Worm (Caenorhabditis elegans) whole organism, L4 larva: Measurements from ENCODE around the gene T02C12.5.

ENCODE experiments used
- D1046.2 ChIP-seq: fragments of 200-800 bp; sonication (Bioruptor generic); IDR thresholded peaks from 2 replicates; pipeline ENCODE4 v1.3.6; 2022; ENCODE audit warnings: missing genetic modification characterization, missing compliant biosample characterization
- F10B5.3 ChIP-seq: sonication (generic microtip); optimal IDR thresholded peaks from 2 replicates; lab custom pipeline; 2016; ENCODE audit warnings: mild to moderate bottlenecking, missing genetic modification characterization, missing compliant biosample characterization
- F26F4.8 ChIP-seq: fragments of 200-800 bp; sonication (Bioruptor generic); conservative IDR thresholded peaks from 2 replicates; pipeline ENCODE4 v1.3.6; 2022; ENCODE audit warnings: missing genetic modification characterization, missing compliant biosample characterization
- F37D6.2 ChIP-seq: sonication (generic microtip); optimal IDR thresholded peaks from 2 replicates; lab custom pipeline; 2016; ENCODE audit warnings: mild to moderate bottlenecking, missing genetic modification characterization, missing compliant biosample characterization
- F44E2.7 ChIP-seq: fragments of 200-800 bp; sonication (Bioruptor generic); IDR thresholded peaks from 2 replicates; pipeline ENCODE4 v2.1.2; 2022; ENCODE audit warnings: missing genetic modification characterization, missing compliant biosample characterization
- T20F7.1 ChIP-seq: fragments of 200-800 bp; sonication (Bioruptor generic); optimal IDR thresholded peaks from 2 replicates; lab custom pipeline; 2018; ENCODE audit warnings: mild to moderate bottlenecking, missing genetic modification characterization, missing compliant biosample characterization
- T26A8.4 ChIP-seq: fragments of 200-800 bp; sonication (Bioruptor generic); IDR thresholded peaks from 2 replicates; pipeline ENCODE4 v1.3.6; 2022; ENCODE audit warnings: missing genetic modification characterization, missing compliant biosample characterization
- Y105C5A.15 ChIP-seq: fragments of 200-800 bp; sonication (Bioruptor generic); IDR thresholded peaks from 2 replicates; pipeline ENCODE4 v1.3.6; 2022; ENCODE audit warnings: missing genetic modification characterization, missing compliant biosample characterization
- ceh-20 ChIP-seq: fragments of 200-800 bp; sonication (Bioruptor generic); IDR thresholded peaks from 2 replicates; pipeline ENCODE4 v1.3.6; 2022; ENCODE audit warnings: missing genetic modification reagents, missing genetic modification characterization, missing compliant biosample characterization
- ceh-32 ChIP-seq: sonication (generic microtip); optimal IDR thresholded peaks from 2 replicates; lab custom pipeline; 2016; ENCODE audit warnings: mild to moderate bottlenecking, missing genetic modification characterization, missing compliant biosample characterization; ENCODE audit not compliant: poor library complexity
- ctbp-1 ChIP-seq: fragments of 200-800 bp; sonication (Bioruptor generic); IDR thresholded peaks from 2 replicates; pipeline ENCODE4 v1.3.6; 2022; ENCODE audit warnings: missing genetic modification reagents, missing genetic modification characterization, missing compliant biosample characterization
- daf-12 ChIP-seq: fragments of 150-350 bp; optimal IDR thresholded peaks from 2 replicates; lab custom pipeline; 2014; ENCODE audit warnings: missing biosample characterization, missing genetic modification reagents, missing genetic modification characterization
- daf-19 ChIP-seq: fragments of 200-800 bp; sonication (Bioruptor generic); conservative IDR thresholded peaks from 2 replicates; pipeline ENCODE4 v1.3.6; 2022; ENCODE audit warnings: missing genetic modification characterization, missing compliant biosample characterization
- daf-8 ChIP-seq: fragments of 200-800 bp; sonication (Bioruptor generic); IDR thresholded peaks from 2 replicates; pipeline ENCODE4 v1.3.6; 2022; ENCODE audit warnings: missing genetic modification characterization, missing compliant biosample characterization
- dmd-9 ChIP-seq: fragments of 200-800 bp; sonication (Bioruptor generic); IDR thresholded peaks from 2 replicates; pipeline ENCODE4 v1.3.6; 2022; ENCODE audit warnings: missing genetic modification reagents, missing genetic modification characterization, missing compliant biosample characterization
- dpl-1 ChIP-seq: fragments of 150-350 bp; optimal IDR thresholded peaks from 2 replicates; lab custom pipeline; 2014; ENCODE audit warnings: missing biosample characterization, missing genetic modification reagents, missing genetic modification characterization
- duxl-1 ChIP-seq: sonication (generic microtip); optimal IDR thresholded peaks from 2 replicates; lab custom pipeline; 2016; ENCODE audit warnings: mild to moderate bottlenecking, missing genetic modification characterization, moderate library complexity, missing compliant biosample characterization; ENCODE audit not compliant: poor library complexity
- dve-1 ChIP-seq: sonication (generic microtip); optimal IDR thresholded peaks from 2 replicates; lab custom pipeline; 2017; ENCODE audit warnings: antibody characterized with exemption, mild to moderate bottlenecking, missing genetic modification characterization, missing compliant biosample characterization; ENCODE audit not compliant: insufficient read depth
- fkh-10 ChIP-seq: fragments of 150-350 bp; optimal IDR thresholded peaks from 2 replicates; lab custom pipeline; 2014; ENCODE audit warnings: missing biosample characterization, missing genetic modification reagents, missing genetic modification characterization
- fos-1 ChIP-seq: fragments of 150-350 bp; optimal IDR thresholded peaks from 2 replicates; lab custom pipeline; 2014; ENCODE audit warnings: missing biosample characterization, missing genetic modification characterization
- gei-8 ChIP-seq: fragments of 200-800 bp; sonication (Bioruptor generic); optimal IDR thresholded peaks from 2 replicates; lab custom pipeline; 2018; ENCODE audit warnings: mild to moderate bottlenecking, missing genetic modification characterization, missing compliant biosample characterization
- hlh-11 ChIP-seq: fragments of 200-800 bp; sonication (Bioruptor generic); optimal IDR thresholded peaks from 2 replicates; lab custom pipeline; 2018; ENCODE audit warnings: mild to moderate bottlenecking, missing genetic modification characterization, missing compliant biosample characterization
- hmg-1.1 ChIP-seq: fragments of 200-800 bp; sonication (Bioruptor generic); IDR thresholded peaks from 2 replicates; pipeline ENCODE4 v1.3.6; 2022; ENCODE audit warnings: missing genetic modification reagents, missing genetic modification characterization, missing compliant biosample characterization
- jun-1 ChIP-seq: fragments of 150-350 bp; optimal IDR thresholded peaks from 2 replicates; lab custom pipeline; 2014; ENCODE audit warnings: missing biosample characterization, missing genetic modification reagents, missing genetic modification characterization
- lin-13 ChIP-seq: fragments of 150-350 bp; optimal IDR thresholded peaks from 2 replicates; lab custom pipeline; 2014; ENCODE audit warnings: missing biosample characterization, missing genetic modification reagents, missing genetic modification characterization
- lin-15B ChIP-seq: fragments of 150-350 bp; sonication (generic microtip); optimal IDR thresholded peaks from 3 replicates; lab custom pipeline; 2014; ENCODE audit warnings: missing biosample characterization, missing genetic modification characterization
- lir-3 ChIP-seq: sonication (generic microtip); optimal IDR thresholded peaks from 2 replicates; lab custom pipeline; 2016; ENCODE audit warnings: mild to moderate bottlenecking, missing genetic modification characterization, missing compliant biosample characterization
- madf-5 ChIP-seq, 2 experiments: fragments of 200-800 bp; sonication (Bioruptor generic); IDR thresholded peaks; 2 replicates each; pipeline ENCODE4 v1.3.6; 2022; ENCODE audit warnings: missing compliant biosample characterization in 2 of 2, missing genetic modification characterization in 2 of 2
- mes-2 ChIP-seq: sonication (generic microtip); optimal IDR thresholded peaks from 2 replicates; lab custom pipeline; 2016; ENCODE audit warnings: missing genotype, mild to moderate bottlenecking, missing genetic modification characterization, missing compliant biosample characterization; ENCODE audit not compliant: poor library complexity, severe bottlenecking
- mxl-2 ChIP-seq: fragments of 200-800 bp; sonication (Bioruptor generic); conservative IDR thresholded peaks from 2 replicates; pipeline ENCODE4 v1.3.6; 2022; ENCODE audit warnings: missing genetic modification reagents, missing genetic modification characterization, missing compliant biosample characterization
- mxl-3 ChIP-seq: fragments of 200-800 bp; sonication (Bioruptor generic); optimal IDR thresholded peaks from 2 replicates; lab custom pipeline; 2018; ENCODE audit warnings: mild to moderate bottlenecking, missing genetic modification characterization, missing compliant biosample characterization
- nhr-11 ChIP-seq: fragments of 150-350 bp; optimal IDR thresholded peaks from 2 replicates; lab custom pipeline; 2014; ENCODE audit warnings: missing biosample characterization, missing genetic modification characterization
- nhr-111 ChIP-seq: fragments of 200-800 bp; sonication (Bioruptor generic); optimal IDR thresholded peaks from 2 replicates; lab custom pipeline; 2018; ENCODE audit warnings: mild to moderate bottlenecking, missing genetic modification characterization, missing compliant biosample characterization
- nhr-237 ChIP-seq: sonication (generic microtip); optimal IDR thresholded peaks from 2 replicates; lab custom pipeline; 2017; ENCODE audit warnings: missing biosample characterization, missing genetic modification characterization
- nhr-25 ChIP-seq: sonication (generic microtip); optimal IDR thresholded peaks from 2 replicates; lab custom pipeline; 2017; ENCODE audit warnings: missing genetic modification characterization, mild to moderate bottlenecking, missing compliant biosample characterization, antibody characterized with exemption, moderate library complexity, borderline replicate concordance; ENCODE audit not compliant: insufficient read depth
- nhr-28 ChIP-seq: fragments of 150-350 bp; optimal IDR thresholded peaks from 2 replicates; lab custom pipeline; 2014; ENCODE audit warnings: missing biosample characterization, missing genetic modification characterization
- nhr-42 ChIP-seq: fragments of 200-800 bp; sonication (Bioruptor generic); IDR thresholded peaks from 2 replicates; pipeline ENCODE4 v1.3.6; 2022; ENCODE audit warnings: missing genetic modification characterization, missing compliant biosample characterization
- nhr-48 ChIP-seq: sonication (generic microtip); optimal IDR thresholded peaks from 2 replicates; lab custom pipeline; 2016; ENCODE audit warnings: mild to moderate bottlenecking, missing genetic modification characterization, missing compliant biosample characterization
- nhr-6 ChIP-seq: fragments of 150-350 bp; optimal IDR thresholded peaks from 2 replicates; lab custom pipeline; 2014; ENCODE audit warnings: missing biosample characterization, missing genetic modification characterization
- nhr-77 ChIP-seq: fragments of 150-350 bp; optimal IDR thresholded peaks from 2 replicates; lab custom pipeline; 2014; ENCODE audit warnings: missing biosample characterization, missing genetic modification characterization
- php-3 ChIP-seq: fragments of 200-800 bp; sonication (Bioruptor generic); IDR thresholded peaks from 2 replicates; pipeline ENCODE4 v1.3.6; 2022; ENCODE audit warnings: missing genetic modification reagents, missing genetic modification characterization, missing compliant biosample characterization
- saeg-2 ChIP-seq: fragments of 200-800 bp; sonication (Bioruptor generic); IDR thresholded peaks from 2 replicates; pipeline ENCODE4 v1.3.6; 2022; ENCODE audit warnings: missing genetic modification reagents, missing genetic modification characterization, missing compliant biosample characterization
- set-16 ChIP-seq: fragments of 200-800 bp; sonication (Bioruptor generic); IDR thresholded peaks from 2 replicates; pipeline ENCODE4 v1.3.6; 2022; ENCODE audit warnings: missing genetic modification reagents, missing genetic modification characterization, missing compliant biosample characterization
- snpc-1.2 ChIP-seq: fragments of 200-800 bp; sonication (Bioruptor generic); IDR thresholded peaks from 2 replicates; pipeline ENCODE4 v1.3.6; 2022; ENCODE audit warnings: missing genetic modification reagents, missing genetic modification characterization, missing compliant biosample characterization
- tag-97 ChIP-seq: fragments of 200-800 bp; sonication (Bioruptor generic); IDR thresholded peaks from 2 replicates; pipeline ENCODE4 v1.3.6; 2022; ENCODE audit warnings: missing genetic modification characterization, missing compliant biosample characterization
- zfp-2 ChIP-seq: sonication (generic microtip); optimal IDR thresholded peaks from 2 replicates; lab custom pipeline; 2016; ENCODE audit warnings: mild to moderate bottlenecking, missing genetic modification characterization, missing compliant biosample characterization
- zip-11 ChIP-seq: fragments of 200-800 bp; sonication (Bioruptor generic); IDR thresholded peaks from 2 replicates; pipeline ENCODE4 v1.3.6; 2022; ENCODE audit warnings: missing genetic modification characterization, missing compliant biosample characterization
- ztf-7 ChIP-seq: fragments of 150-350 bp; optimal IDR thresholded peaks from 2 replicates; lab custom pipeline; 2014; ENCODE audit warnings: missing biosample characterization, missing genetic modification characterization

The T02C12.5 gene

DNA sequence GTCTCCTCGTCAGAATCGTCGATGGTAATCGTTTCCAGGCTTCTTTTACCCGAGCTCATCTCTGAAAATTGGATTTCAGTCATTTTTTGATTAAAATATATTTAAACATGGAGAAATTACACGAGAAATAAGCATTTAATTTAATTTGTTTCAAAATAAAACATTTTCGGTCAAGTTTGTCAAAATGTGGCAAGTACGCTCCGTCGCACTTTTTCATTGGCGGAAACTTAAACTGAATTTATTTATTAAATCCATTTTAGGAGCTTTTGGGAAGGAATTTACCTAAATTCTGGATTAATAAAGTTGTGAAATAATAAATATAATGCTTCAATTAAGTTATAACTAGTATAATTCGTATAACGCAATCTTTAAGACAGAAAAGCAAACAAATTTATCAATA, 29.9 kb upstream of the T02C12.5 start, which contains the start of gene rcq-5 (continued):
- TF ChIP-seq duxl-1 (tag; lab: Kevin White, UChicago) (no peak), tag-97 (no peak), dpl-1 (GFP tag; lab: Kevin White, UChicago) (peak; percentile 80), lin-15B (tag; lab: Kevin White, UChicago) (no peak), ceh-32 (no peak), daf-12 (no peak), nhr-25 (tag; lab: Kevin White, UChicago) (no peak), F26F4.8 (GFP tag; lab: Robert Waterston, UW) (no peak), daf-19 (no peak), F37D6.2 (tag; lab: Kevin White, UChicago) (no peak), dmd-9 (GFP tag; lab: Robert Waterston, UW) (no peak), mes-2 (peak; percentile 49), hmg-1.1 (GFP tag; lab: Robert Waterston, UW) (no peak), madf-5 (GFP tag; IDR thresholded peaks at IDR 0.05; lab: Robert Waterston, UW) (no peak), mxl-3 (no peak)

DNA sequence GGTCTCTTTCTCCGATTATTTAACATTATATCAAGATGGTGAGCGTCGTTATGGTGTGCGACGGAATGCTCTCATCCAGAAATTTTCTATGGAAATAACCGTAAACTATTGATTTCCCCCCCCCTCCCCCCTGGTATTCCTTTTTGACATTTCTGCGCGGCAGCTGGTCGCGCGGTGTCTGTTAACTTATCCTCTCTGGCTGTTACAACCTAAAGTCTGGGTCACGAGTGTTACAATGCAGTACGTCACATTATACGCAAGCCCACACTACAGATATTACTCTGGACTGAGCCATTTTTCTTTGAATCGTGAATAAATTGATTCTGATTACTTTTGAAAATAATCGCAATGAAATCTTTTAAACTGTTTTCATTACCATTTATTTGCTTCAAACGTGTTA, 21.2 kb upstream of the T02C12.5 start:
- TF ChIP-seq T26A8.4 (no peak), php-3 (GFP tag; lab: Robert Waterston, UW) (no peak), saeg-2 (GFP tag; lab: Robert Waterston, UW) (no peak), nhr-48 (tag; lab: Kevin White, UChicago) (no peak), ceh-20 (GFP tag; lab: Robert Waterston, UW) (no peak), snpc-1.2 (no peak), F44E2.7 (GFP tag; lab: Robert Waterston, UW) (no peak), dmd-9 (GFP tag; lab: Robert Waterston, UW) (no peak), nhr-42 (no peak), gei-8 (GFP tag; lab: Kevin White, UChicago) (no peak), lin-13 (no peak), lir-3 (tag; lab: Kevin White, UChicago) (no peak), nhr-6 (tag; lab: Kevin White, UChicago) (no peak), nhr-11 (tag; lab: Kevin White, UChicago) (no peak), F10B5.3 (tag; lab: Kevin White, UChicago) (no peak), nhr-111 (GFP tag; lab: Kevin White, UChicago) (no peak)

DNA sequence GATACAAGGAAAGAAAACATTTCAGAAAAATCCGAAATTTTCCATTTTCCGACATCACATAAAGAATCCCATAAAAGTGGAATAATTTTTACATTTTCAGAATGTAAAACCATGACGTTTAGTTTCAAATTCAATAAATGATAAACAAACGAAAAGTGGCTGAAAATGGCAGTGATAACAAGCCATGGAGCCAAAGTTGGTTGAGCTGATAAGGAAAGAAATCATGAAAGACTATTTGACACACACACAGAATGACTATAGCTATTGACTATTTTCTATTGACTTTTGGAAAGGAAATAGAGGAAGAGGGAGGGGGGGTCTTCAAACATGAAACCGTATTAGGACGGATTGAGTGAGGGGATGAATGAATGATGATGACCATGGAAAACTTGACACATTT, 11.8 kb upstream of the T02C12.5 start:
- TF ChIP-seq mxl-2, result no peak
- TF ChIP-seq fkh-10 (GFP tag; lab: Kevin White, UChicago), result no peak
- no peak for TF ChIP-seq ctbp-1
- TF ChIP-seq nhr-11 (tag; lab: Kevin White, UChicago), result no peak
- TF ChIP-seq T20F7.1 (GFP tag; lab: Kevin White, UChicago), result no peak
- TF ChIP-seq daf-8, result no peak
- no peak for TF ChIP-seq zfp-2 (tag; lab: Kevin White, UChicago)
- TF ChIP-seq jun-1, result no peak
- no peak for TF ChIP-seq tag-97
- no peak for TF ChIP-seq mxl-3
- no peak for TF ChIP-seq daf-19
- TF ChIP-seq nhr-25 (tag; lab: Kevin White, UChicago), result no peak
- TF ChIP-seq nhr-28 (tag; lab: Kevin White, UChicago), result peak; percentile 79
- peak; percentile 27 for TF ChIP-seq nhr-77 (tag; lab: Kevin White, UChicago)
- TF ChIP-seq Y105C5A.15 (GFP tag; lab: Robert Waterston, UW), result no peak
- TF ChIP-seq hlh-11, result peak; percentile 53
- TF ChIP-seq nhr-237 (tag; lab: Kevin White, UChicago), result no peak
- TF ChIP-seq set-16 (GFP tag; lab: Robert Waterston, UW), result no peak
- no peak for TF ChIP-seq ztf-7 (tag; lab: Kevin White, UChicago)
- no peak for TF ChIP-seq php-3 (GFP tag; lab: Robert Waterston, UW)
- TF ChIP-seq D1046.2, result no peak
- no peak for TF ChIP-seq lir-3 (tag; lab: Kevin White, UChicago)
- TF ChIP-seq saeg-2 (GFP tag; lab: Robert Waterston, UW), result no peak
- no peak for TF ChIP-seq fos-1 (tag; lab: Kevin White, UChicago)
- no peak for TF ChIP-seq zip-11 (GFP tag; lab: Robert Waterston, UW)
- TF ChIP-seq F26F4.8 (GFP tag; lab: Robert Waterston, UW), result no peak
- TF ChIP-seq daf-12, result no peak
- no peak for TF ChIP-seq nhr-42
- TF ChIP-seq T26A8.4, result no peak
- no peak for TF ChIP-seq snpc-1.2
- peak; percentile 69 for TF ChIP-seq dve-1 (tag; lab: Kevin White, UChicago)
